Fruit fly (Drosophila melanogaster): ENCODE measurements around the gene CG4119.

Gene CG4119

DNA sequence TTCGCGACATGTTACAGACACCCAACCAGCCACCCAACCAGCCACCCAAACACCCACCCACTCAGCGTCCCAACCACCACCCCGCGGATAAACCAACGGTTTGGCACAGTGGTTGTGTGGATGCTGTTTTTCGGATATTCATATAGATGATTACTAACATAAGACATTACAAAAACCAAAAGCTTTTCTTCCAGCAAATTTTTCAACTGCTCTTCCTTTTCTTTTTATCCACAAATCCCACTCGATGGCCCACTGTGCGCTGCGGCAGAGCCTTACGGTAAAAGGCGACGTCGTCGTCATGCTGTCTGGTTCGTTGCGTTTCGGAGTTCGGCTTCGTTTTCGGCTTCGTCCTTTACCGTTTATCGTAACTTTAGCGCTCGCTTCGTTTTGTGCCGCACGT is 27.3 kb upstream of the CG4119 start (continued):
- peak; percentile 65 for TF ChIP-seq bcd (GFP tag; optimal IDR thresholded peaks at IDR 0.05)
- no peak for TF ChIP-seq Lpt (GFP tag; optimal IDR thresholded peaks at IDR 0.05)
- TF ChIP-seq CG13123 (GFP tag; optimal IDR thresholded peaks at IDR 0.05), result no peak
- no peak for TF ChIP-seq Hr39 (optimal IDR thresholded peaks at IDR 0.05)
- TF ChIP-seq CG11093 (GFP tag; IDR thresholded peaks at IDR 0.05), result no peak; the same call in 2 of the 3 replicates
- TF ChIP-seq Stat92E (GFP tag; optimal IDR thresholded peaks at IDR 0.05), result no peak
- peak; percentile 49 for TF ChIP-seq abd-A (tag; optimal IDR thresholded peaks at IDR 0.05)
- TF ChIP-seq p53 (GFP tag; optimal IDR thresholded peaks at IDR 0.05), result no peak
- TF ChIP-seq CoRest (tag; optimal IDR thresholded peaks at IDR 0.05), result peak; percentile 45
- peak; percentile 31 for TF ChIP-seq CG12155 (GFP tag; optimal IDR thresholded peaks at IDR 0.05)
- TF ChIP-seq ci (GFP tag; IDR thresholded peaks at IDR 0.05), result peak; percentile 84; the same call in 2 of the 3 replicates
- TF ChIP-seq TFAM (GFP tag; optimal IDR thresholded peaks at IDR 0.05), result no peak
- TF ChIP-seq CG34422 (GFP tag; IDR thresholded peaks at IDR 0.05), result peak; percentile 60
- peak; percentile 87 for TF ChIP-seq Deaf1 (tag; optimal IDR thresholded peaks at IDR 0.05)
- TF ChIP-seq sna (GFP tag; IDR thresholded peaks at IDR 0.05; ENCODE audit: partially characterized antibody), result no peak
- no peak for TF ChIP-seq CTCF (GFP tag; optimal IDR thresholded peaks at IDR 0.05)
- peak; percentile 47; the same call in 1 of the 2 replicates for TF ChIP-seq CG3847 (GFP tag; IDR thresholded peaks at IDR 0.05)
- TF ChIP-seq CG5180 (GFP tag; optimal IDR thresholded peaks at IDR 0.05), result peak; percentile 16
- TF ChIP-seq hb (GFP tag; IDR thresholded peaks at IDR 0.05; ENCODE audit: partially characterized antibody), result no peak
- TF ChIP-seq CG3065 (GFP tag; optimal IDR thresholded peaks at IDR 0.05), result no peak
- TF ChIP-seq Aef1 (GFP tag; IDR thresholded peaks at IDR 0.05), result peak; percentile 49; the same call in 1 of the 3 replicates
- TF ChIP-seq CG13624 (GFP tag; optimal IDR thresholded peaks at IDR 0.05), result no peak
- no peak for TF ChIP-seq CG2116 (GFP tag; optimal IDR thresholded peaks at IDR 0.05)
- no peak for TF ChIP-seq CG5245 (GFP tag; optimal IDR thresholded peaks at IDR 0.05)
- peak; percentile 36 for TF ChIP-seq az2 (GFP tag; optimal IDR thresholded peaks at IDR 0.05)
- peak; percentile 47; the same call in 1 of the 2 replicates for TF ChIP-seq H2.0 (GFP tag; IDR thresholded peaks at IDR 0.05)
- no peak for TF ChIP-seq CG33213 (GFP tag; optimal IDR thresholded peaks at IDR 0.05)
- peak; percentile 40 for TF ChIP-seq CG6813 (GFP tag; optimal IDR thresholded peaks at IDR 0.05)
- TF ChIP-seq dysf (GFP tag; IDR thresholded peaks at IDR 0.05), result peak; percentile 75
- peak; percentile 48 for TF ChIP-seq nmo (GFP tag; optimal IDR thresholded peaks at IDR 0.05)
- no peak for TF ChIP-seq dan (GFP tag; IDR thresholded peaks at IDR 0.05)
- 0 out of 2 replicates have a peak, but pooled peaks have one; percentile 18 for TF ChIP-seq ssp (GFP tag; IDR thresholded peaks at IDR 0.05)
- peak; percentile 60 for TF ChIP-seq CG8765 (GFP tag; IDR thresholded peaks at IDR 0.05)
- TF ChIP-seq CG10462 (GFP tag; optimal IDR thresholded peaks at IDR 0.05), result peak; percentile 9
- TF ChIP-seq schlank (tag; optimal IDR thresholded peaks at IDR 0.05), result peak; percentile 35
- TF ChIP-seq Rfx (GFP tag; IDR thresholded peaks at IDR 0.05), result peak; percentile 69
- TF ChIP-seq tgo (GFP tag; IDR thresholded peaks at IDR 0.05), result peak; percentile 48
- TF ChIP-seq CG12104 (GFP tag; optimal IDR thresholded peaks at IDR 0.05), result no peak
- peak; percentile 80 for TF ChIP-seq Dbx (GFP tag; IDR thresholded peaks at IDR 0.05)
- no peak for TF ChIP-seq unc-4 (GFP tag; IDR thresholded peaks at IDR 0.05; ENCODE audit: partially characterized antibody)
- TF ChIP-seq Ets65A (GFP tag), result peak; percentile 80
- no peak for TF ChIP-seq CG10431 (GFP tag; optimal IDR thresholded peaks at IDR 0.05)
- peak; percentile 49 for TF ChIP-seq CG15514 (GFP tag; optimal IDR thresholded peaks at IDR 0.05)
- no peak for TF ChIP-seq BEAF-32 (GFP tag; optimal IDR thresholded peaks at IDR 0.05)
- peak; percentile 48 for TF ChIP-seq her (GFP tag; optimal IDR thresholded peaks at IDR 0.05)
- TF ChIP-seq Spps (tag; optimal IDR thresholded peaks at IDR 0.05), result peak; percentile 11
- peak; percentile 42 for TF ChIP-seq zfh2 (GFP tag; optimal IDR thresholded peaks at IDR 0.05)

All from whole organism, embryonic.